Worm (Caenorhabditis elegans): Measurements from ENCODE around the gene F21C10.5.

The F21C10.5 gene

ce11 chrV:9146196-9146595 is 20.8 kb downstream of the F21C10.5 start:
- TF ChIP-seq F33H1.4 (GFP tag; IDR thresholded peaks at IDR 0.05): no peak
- TF ChIP-seq F49E8.2 (tag; optimal IDR thresholded peaks at IDR 0.05; ENCODE audit: insufficient read depth): no peak
- no peak for TF ChIP-seq ama-1 (optimal IDR thresholded peaks at IDR 0.05)
- TF ChIP-seq ama-1 (GFP tag; optimal IDR thresholded peaks at IDR 0.05): no peak
- TF ChIP-seq lsy-27 (tag; optimal IDR thresholded peaks at IDR 0.05; ENCODE audit: borderline replicate concordance, insufficient read depth): no peak
- TF ChIP-seq C17E4.6 (GFP tag; IDR thresholded peaks at IDR 0.05): no peak
- peak; percentile 70 for TF ChIP-seq nhr-80 (tag; optimal IDR thresholded peaks at IDR 0.05)

- no peak for TF ChIP-seq attf-3 (GFP tag; conservative IDR thresholded peaks at IDR 0.05)
- TF ChIP-seq hmg-1.2 (GFP tag; IDR thresholded peaks at IDR 0.05): peak; percentile 33; the same call in 1 of the 2 replicates
Observed at ce11 chrV:9146849-9147557, 21.6 kb downstream of the F21C10.5 start, which contains the start of gene spl-2. Gene spl-2 (minus strand): TSS chrV:9146899.

ce11 chrV:9148151-9148550 is 22.7 kb downstream of the F21C10.5 start:
- TF ChIP-seq die-1 (tag; optimal IDR thresholded peaks at IDR 0.05): no peak
- no peak for TF ChIP-seq ZK185.1 (tag; optimal IDR thresholded peaks at IDR 0.05; ENCODE audit: poor library complexity, severe bottlenecking)
- TF ChIP-seq nhr-179 (tag; optimal IDR thresholded peaks at IDR 0.05): no peak
- no peak for TF ChIP-seq F22D6.2 (tag; optimal IDR thresholded peaks at IDR 0.05)
- no peak for TF ChIP-seq ceh-58 (GFP tag; IDR thresholded peaks at IDR 0.05)
- TF ChIP-seq ztf-6 (GFP tag; IDR thresholded peaks at IDR 0.05): no peak
- no peak for TF ChIP-seq bed-1 (GFP tag; IDR thresholded peaks at IDR 0.05)
- no peak for TF ChIP-seq rpc-1 (optimal IDR thresholded peaks at IDR 0.05)
- TF ChIP-seq rpc-1 (tag; optimal IDR thresholded peaks at IDR 0.05): no peak
- no peak for TF ChIP-seq F55B11.4 (tag; optimal IDR thresholded peaks at IDR 0.05; ENCODE audit: borderline replicate concordance, insufficient read depth)
- no peak for TF ChIP-seq lin-54 (GFP tag; optimal IDR thresholded peaks at IDR 0.05)
- TF ChIP-seq lin-26 (GFP tag; IDR thresholded peaks at IDR 0.05): no peak
- no peak for TF ChIP-seq hrde-1 (tag; optimal IDR thresholded peaks at IDR 0.05; ENCODE audit: borderline replicate concordance)

- TF ChIP-seq dpl-1 (GFP tag; optimal IDR thresholded peaks at IDR 0.05): no peak
- no peak for TF ChIP-seq hmg-1.2 (GFP tag; IDR thresholded peaks at IDR 0.05)
- TF ChIP-seq egrh-3 (GFP tag; IDR thresholded peaks at IDR 0.05): no peak
- TF ChIP-seq B0019.2 (GFP tag; conservative IDR thresholded peaks at IDR 0.05): no peak
- no peak for TF ChIP-seq aptf-2 (GFP tag; conservative IDR thresholded peaks at IDR 0.05)
- no peak for TF ChIP-seq lin-40 (tag; optimal IDR thresholded peaks at IDR 0.05)
- TF ChIP-seq ztf-25 (GFP tag; IDR thresholded peaks at IDR 0.05): no peak
- TF ChIP-seq hlh-26 (GFP tag; conservative IDR thresholded peaks at IDR 0.05): no peak
- no peak for TF ChIP-seq F49E8.2 (tag; optimal IDR thresholded peaks at IDR 0.05; ENCODE audit: insufficient read depth)
- no peak for TF ChIP-seq bed-2 (GFP tag; IDR thresholded peaks at IDR 0.05)
- TF ChIP-seq mes-4 (tag; optimal IDR thresholded peaks at IDR 0.05): no peak
- no peak for TF ChIP-seq F39B2.1 (GFP tag; IDR thresholded peaks at IDR 0.05)
- no peak for TF ChIP-seq Y95B8A.8 (GFP tag; IDR thresholded peaks at IDR 0.05)
- no peak for TF ChIP-seq egl-44 (GFP tag; IDR thresholded peaks at IDR 0.05)
- no peak for TF ChIP-seq lin-54 (GFP tag; optimal IDR thresholded peaks at IDR 0.05)
- no peak for TF ChIP-seq hsf-1 (GFP tag; IDR thresholded peaks at IDR 0.05)
- no peak for TF ChIP-seq repo-1 (tag; optimal IDR thresholded peaks at IDR 0.05)
Observed at ce11 chrV:9152339-9152738, 26.9 kb downstream of the F21C10.5 start.

Data from whole organism, young adult.